Fruit fly (Drosophila melanogaster) Kc167 (cell line): ENCODE results near the gene SmydA-3.

ENCODE experiments used
- Myc ChIP-seq: fragments of >200 bp; optimal IDR thresholded peaks from 2 replicates; lab custom pipeline; 2017; ENCODE audit warnings: missing external identifiers
- Sin3A ChIP-seq: fragments of >200 bp; optimal IDR thresholded peaks from 2 replicates; lab custom pipeline; 2018; ENCODE audit warnings: missing external identifiers
- h ChIP-seq: fragments of >200 bp; optimal IDR thresholded peaks from 3 replicates; lab custom pipeline; 2018; ENCODE audit warnings: missing external identifiers
- insv ChIP-seq: fragments of >200 bp; optimal IDR thresholded peaks from 3 replicates; lab custom pipeline; 2018; ENCODE audit warnings: missing external identifiers
- psq ChIP-seq: fragments of >200 bp; optimal IDR thresholded peaks from 2 replicates; lab custom pipeline; 2017; ENCODE audit warnings: missing external identifiers
- ttk ChIP-seq: sonication (Bioruptor generic); optimal IDR thresholded peaks from 2 replicates; lab custom pipeline; 2017; ENCODE audit warnings: missing external identifiers

Gene SmydA-3

DNA sequence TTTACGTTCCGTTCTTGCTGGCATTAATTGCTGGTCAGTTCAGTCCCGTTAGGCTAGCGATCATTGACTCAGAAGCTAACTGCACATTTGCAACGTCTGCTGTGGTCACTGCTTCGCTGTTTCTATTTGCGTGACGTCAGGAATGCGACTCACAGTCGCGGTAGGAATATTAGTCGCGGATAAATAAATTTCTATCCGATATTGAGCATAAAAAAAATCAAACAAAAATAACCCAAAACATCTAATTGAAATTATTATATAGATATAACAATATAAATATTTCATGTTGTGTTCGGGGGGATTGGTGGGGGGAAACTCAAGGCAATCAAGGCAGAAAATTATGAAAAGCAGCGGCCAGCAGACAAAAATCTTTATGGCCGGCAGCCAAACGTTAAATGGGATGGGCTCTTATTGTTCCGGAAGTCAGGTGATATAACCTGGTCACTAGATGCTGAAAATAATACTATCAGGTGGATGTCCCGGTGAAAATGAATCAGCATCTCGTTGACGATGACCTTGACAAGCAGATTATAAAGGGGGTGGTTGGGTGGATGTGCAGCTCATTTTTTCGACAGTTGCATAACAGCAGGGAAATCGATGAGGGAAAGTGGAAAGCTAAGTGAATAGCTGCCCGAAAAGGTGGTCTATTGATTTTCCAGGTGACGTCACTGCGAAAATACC lies at the start of gene SmydA-3:
TSS of gene SmydA-3 (plus strand) at position 631 of the 681 bp plus-strand sequence.
- TF ChIP-seq Sin3A (no peak), psq (no peak), insv (lab: Kevin White, UChicago) (no peak), Myc (lab: Kevin White, UChicago) (no peak), ttk (lab: Kevin White, UChicago) (no peak), h (lab: Kevin White, UChicago) (no peak)

DNA sequence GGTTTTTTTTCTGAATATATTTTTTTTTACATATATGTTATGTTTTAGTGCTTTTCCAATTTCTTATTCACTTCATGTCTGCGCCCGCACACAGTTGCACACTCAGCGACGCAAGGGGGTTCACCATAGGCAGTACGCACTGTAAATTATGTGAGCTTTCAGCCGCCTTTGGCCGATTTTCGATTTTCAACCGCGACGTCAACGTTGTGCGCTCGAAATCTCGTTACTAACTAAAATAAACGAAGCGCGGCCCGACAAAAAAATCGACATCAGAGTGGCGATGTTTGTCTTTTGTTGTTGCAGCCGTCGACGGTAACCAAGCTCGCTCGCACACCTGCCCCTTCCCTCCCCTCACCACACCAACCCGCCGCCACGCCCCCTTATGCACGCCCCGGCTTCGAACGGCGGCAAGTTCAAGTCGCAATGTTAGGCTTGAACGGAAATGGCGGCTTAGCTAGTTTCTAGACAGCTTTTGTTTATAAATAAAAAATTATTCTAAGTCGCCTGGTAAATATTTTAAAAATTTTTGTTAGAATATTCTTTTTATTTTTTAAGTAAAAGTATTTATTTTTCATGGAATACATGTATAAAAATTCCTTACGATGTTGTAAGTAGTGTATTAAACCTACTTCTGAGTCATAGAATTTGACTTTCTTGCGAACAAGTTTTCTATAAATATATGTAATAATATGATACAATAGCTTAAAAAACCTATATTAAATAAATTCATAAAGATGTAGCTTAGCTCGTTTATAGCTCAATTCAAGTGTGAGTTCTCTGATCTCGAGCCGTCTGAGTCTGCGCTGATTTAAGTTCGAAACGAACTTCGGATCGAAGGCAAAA lies 48.8 kb upstream of the SmydA-3 start, which contains the start of gene CG31869:
TSS of gene CG31869 (minus strand) at position 233 of the 843 bp plus-strand sequence.
- TF ChIP-seq h (lab: Kevin White, UChicago): no peak
- no peak for TF ChIP-seq insv (lab: Kevin White, UChicago)
- no peak for TF ChIP-seq Myc (lab: Kevin White, UChicago)
- no peak for TF ChIP-seq psq
- TF ChIP-seq ttk (lab: Kevin White, UChicago): no peak
- TF ChIP-seq Sin3A: no peak

DNA sequence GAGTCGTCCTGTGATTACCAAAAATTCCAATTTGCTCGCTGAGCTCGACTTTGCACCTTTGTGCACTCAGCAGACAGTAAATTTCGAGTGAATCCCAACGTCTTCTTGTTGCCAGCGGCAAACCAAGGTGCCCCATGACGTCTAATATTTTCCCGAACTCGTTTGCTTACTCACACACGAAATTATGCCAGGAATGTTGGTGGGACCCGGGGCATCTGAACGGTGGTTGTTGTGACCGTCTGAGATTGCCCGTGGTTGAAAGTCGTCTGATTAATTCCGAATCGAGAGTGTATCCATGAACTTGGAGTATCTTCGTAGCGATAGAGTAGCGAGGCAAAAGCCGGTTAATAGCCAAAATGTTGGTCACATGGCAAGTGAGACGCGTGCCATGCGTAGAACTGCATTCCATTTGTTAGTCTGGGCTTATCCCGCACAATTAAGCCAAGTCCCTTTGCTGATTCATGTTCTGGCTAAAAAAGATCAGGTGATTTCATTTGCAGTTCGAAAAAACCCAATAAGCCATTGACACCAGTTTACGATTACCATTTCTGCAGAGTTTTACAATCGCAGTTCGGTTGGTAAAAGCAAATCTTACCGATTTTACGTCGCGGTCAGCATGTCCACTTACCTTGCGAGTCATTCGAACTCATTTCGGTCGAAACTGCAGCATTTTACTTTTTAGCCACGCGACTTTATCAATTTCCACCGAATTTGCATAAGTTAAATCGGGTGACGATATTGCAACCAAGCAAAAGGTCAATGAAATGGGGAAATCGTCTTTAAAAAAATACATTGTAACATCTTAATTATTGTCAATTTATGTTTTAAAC lies 47.8 kb upstream of the SmydA-3 start:
- TF ChIP-seq psq: no peak
- TF ChIP-seq insv (lab: Kevin White, UChicago): no peak
- no peak for TF ChIP-seq Myc (lab: Kevin White, UChicago)
- TF ChIP-seq h (lab: Kevin White, UChicago): no peak
- no peak for TF ChIP-seq ttk (lab: Kevin White, UChicago)
- no peak for TF ChIP-seq Sin3A

DNA sequence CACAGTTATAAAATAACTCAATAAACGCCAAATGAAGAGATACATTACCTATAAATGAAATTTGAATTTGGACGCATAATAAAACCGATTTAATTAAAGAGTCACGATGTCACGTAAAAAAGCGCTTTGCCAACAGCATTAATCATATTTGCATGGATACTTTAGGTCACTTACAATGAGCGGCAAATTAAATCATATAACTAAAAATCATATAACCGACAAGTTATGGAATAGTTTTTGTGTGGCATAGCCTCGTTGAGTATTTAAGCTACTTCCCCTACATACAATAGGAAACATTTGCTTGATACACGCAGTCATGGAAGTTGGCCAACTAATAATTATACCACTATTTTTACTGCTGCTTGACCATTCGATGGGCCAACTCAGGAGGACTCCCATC lies 31.1 kb upstream of the SmydA-3 start, which contains the start of gene CG6508:
TSS of gene CG6508 (plus strand) at position 301 of the 400 bp plus-strand sequence.
- TF ChIP-seq Sin3A: no peak
- TF ChIP-seq psq: no peak
- TF ChIP-seq Myc (lab: Kevin White, UChicago): no peak
- TF ChIP-seq h (lab: Kevin White, UChicago): no peak
- TF ChIP-seq insv (lab: Kevin White, UChicago): no peak
- TF ChIP-seq ttk (lab: Kevin White, UChicago): no peak

DNA sequence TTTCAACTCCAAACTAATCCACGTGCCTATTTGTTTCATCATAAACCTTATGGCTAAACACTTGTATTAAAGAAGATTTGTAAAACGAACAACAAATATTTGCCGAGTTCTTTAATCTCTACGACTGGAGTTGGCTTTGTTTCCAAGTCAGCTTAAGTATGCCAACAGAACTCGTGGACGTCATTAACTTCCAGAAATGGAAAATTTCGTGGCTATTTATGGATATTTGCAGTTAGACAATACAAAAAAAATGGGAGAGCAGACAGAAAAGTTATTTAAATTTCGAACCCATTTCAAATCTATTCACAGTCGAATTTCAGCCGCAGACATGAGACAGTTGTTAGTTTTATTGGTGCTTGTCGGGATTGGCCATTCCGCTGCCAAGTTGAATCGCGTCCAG lies 29.5 kb upstream of the SmydA-3 start, which contains the start of gene CG17134:
TSS of gene CG17134 (plus strand) at position 301 of the 400 bp plus-strand sequence.
- TF ChIP-seq psq (no peak), Sin3A (no peak), h (lab: Kevin White, UChicago) (no peak), ttk (lab: Kevin White, UChicago) (no peak), insv (lab: Kevin White, UChicago) (no peak)

DNA sequence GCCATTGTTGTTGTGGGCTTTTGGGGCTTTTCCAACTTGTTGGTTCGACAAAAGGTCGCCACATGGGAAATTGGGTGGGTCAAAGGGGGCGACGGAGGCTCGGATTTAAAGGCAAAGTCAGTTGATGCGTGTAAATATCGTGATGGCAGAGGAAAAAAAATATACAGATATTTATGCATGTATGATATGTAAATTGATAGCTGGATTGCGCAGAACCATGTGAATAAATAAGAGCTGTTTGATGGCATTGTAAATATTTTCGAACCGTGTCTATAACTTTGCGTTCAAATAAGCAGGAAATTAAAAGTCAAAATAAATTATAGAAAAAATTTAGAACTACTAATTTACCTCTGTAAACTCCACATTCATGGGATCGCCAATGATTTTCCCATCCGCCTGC lies 27.3 kb upstream of the SmydA-3 start:
- TF ChIP-seq Myc (lab: Kevin White, UChicago): no peak

DNA sequence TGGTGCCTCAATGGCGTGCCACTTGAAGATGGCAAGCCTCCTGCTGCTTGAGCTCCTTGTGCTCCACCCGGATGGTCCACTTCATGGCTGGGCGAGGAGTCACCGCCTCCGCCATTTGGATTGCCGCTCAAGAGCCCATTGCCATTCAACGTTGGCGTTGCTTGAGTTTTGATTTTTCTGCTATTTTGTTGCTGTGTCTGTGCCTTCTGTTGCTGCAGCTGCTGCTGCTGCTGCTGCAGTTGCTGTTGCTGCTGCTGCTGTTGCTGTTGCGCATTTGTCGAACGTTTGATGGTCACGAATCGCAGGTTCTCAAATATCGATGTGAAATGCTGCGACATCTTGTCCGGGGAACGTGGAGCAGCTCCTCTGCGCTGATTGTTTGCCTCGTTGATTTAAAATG lies 18.4 kb upstream of the SmydA-3 start:
- no peak for TF ChIP-seq h (lab: Kevin White, UChicago)
- TF ChIP-seq Myc (lab: Kevin White, UChicago): no peak
- TF ChIP-seq psq: no peak
- TF ChIP-seq insv (lab: Kevin White, UChicago): no peak
- no peak for TF ChIP-seq ttk (lab: Kevin White, UChicago)
- TF ChIP-seq Sin3A: no peak

DNA sequence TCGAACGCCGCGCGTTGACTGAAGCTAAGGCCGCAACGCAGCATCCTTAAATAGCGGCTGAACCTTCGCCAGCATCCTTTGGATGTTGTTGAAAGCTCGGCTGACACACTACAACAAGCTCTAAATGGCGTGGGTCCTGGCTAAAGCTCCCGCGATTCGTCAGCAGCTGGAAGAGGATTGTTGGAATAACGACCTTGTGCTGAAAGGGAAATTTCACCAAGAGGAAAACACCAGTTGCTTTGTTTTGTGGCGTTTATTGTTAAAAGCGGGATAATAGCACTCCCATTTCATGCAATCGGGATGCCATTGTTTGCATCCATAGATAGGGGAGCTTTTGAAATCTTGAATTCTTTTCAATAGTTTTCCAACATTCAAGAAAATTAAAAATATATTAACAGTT lies 12.4 kb upstream of the SmydA-3 start, which contains the start of gene Nos:
TSS of gene Nos (minus strand) at position 21 of the 400 bp plus-strand sequence.
- TF ChIP-seq Sin3A (no peak), insv (lab: Kevin White, UChicago) (no peak), psq (no peak), Myc (lab: Kevin White, UChicago) (no peak), ttk (lab: Kevin White, UChicago) (no peak), h (lab: Kevin White, UChicago) (no peak)

DNA sequence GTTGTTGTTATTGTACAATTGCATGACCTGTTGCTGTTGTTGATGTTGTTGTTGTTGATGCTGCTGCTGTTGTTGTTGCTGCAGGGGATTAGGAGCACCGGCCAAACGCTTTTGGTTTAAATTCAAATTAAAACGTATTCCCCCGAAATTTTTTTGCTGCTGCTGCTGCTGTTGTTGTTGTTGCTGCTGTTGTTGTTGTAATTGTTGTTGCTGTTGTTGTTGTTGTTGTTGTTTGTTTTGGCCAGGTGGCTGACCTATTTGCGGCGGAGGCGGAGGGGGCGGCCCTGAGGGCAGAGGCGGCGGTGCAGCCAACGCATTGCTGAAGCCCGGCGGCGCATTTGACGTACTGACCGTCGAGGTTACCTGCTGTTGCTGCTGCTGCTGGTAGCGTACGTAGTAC lies 8.3 kb upstream of the SmydA-3 start:
- no peak for TF ChIP-seq Myc (lab: Kevin White, UChicago)
- TF ChIP-seq Sin3A: no peak
- TF ChIP-seq insv (lab: Kevin White, UChicago): no peak
- no peak for TF ChIP-seq h (lab: Kevin White, UChicago)
- no peak for TF ChIP-seq psq
- TF ChIP-seq ttk (lab: Kevin White, UChicago): no peak

DNA sequence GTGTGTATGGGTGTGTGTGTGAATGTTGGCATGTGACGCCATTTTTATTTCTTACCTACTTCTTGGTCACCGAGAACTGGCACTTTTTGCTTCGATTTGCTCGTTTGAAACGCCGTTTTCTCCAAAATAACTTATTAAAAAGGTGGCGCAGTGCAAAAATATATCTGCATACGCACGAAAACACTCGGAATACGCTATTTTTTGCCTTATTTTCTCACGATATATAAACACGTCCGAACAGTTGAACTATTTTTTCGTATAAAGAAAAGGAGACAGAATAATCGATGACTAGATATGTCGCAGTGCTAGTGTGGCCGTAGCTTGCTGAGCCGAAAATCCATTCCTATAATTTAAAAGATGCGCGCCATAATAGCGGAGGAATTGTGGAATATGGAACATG lies 7.6 kb upstream of the SmydA-3 start, which contains the start of gene CG6700:
TSS of gene CG6700 (minus strand) at position 272 of the 400 bp plus-strand sequence.
- TF ChIP-seq insv (lab: Kevin White, UChicago) (no peak), ttk (lab: Kevin White, UChicago) (no peak), h (lab: Kevin White, UChicago) (no peak)

DNA sequence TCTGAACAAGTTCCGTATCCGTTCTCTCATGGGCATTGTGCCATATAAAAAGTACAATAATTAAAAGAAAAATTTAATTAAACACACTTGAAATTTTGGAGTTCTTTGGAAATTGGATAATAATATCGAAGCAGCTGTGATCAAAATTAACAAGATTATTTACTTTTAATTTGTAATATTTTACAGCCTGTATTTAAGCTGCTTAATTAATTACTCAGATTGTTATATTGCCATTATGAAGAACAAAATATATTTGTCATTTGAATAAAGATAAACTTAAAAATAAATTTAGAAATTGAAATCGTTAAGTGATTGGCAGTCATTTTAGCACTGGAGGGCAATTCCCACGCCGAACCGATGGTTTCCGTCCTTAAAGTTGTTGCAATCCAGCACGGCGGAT lies 4.4 kb upstream of the SmydA-3 start, which contains the start of the genes CG17139 and CG17140:
TSS of gene CG17139 (minus strand) at position 101 of the 400 bp plus-strand sequence.
TSS of gene CG17140 (minus strand) at position 101 of the 400 bp plus-strand sequence.
- TF ChIP-seq ttk (lab: Kevin White, UChicago) (no peak), insv (lab: Kevin White, UChicago) (no peak), psq (no peak), Myc (lab: Kevin White, UChicago) (no peak), Sin3A (no peak), h (lab: Kevin White, UChicago) (no peak)
